Fruit fly (Drosophila melanogaster) whole organism: ENCODE measurements around the gene OtopLa.

Experiments
- CG8478 ChIP-seq: fragments of >200 bp; optimal IDR thresholded peaks from 2 replicates; lab custom pipeline; 2018; ENCODE audit warnings: inconsistent platforms
- Dll ChIP-seq: fragments of >200 bp; optimal IDR thresholded peaks from 2 replicates; lab custom pipeline; 2017
- EcR ChIP-seq, 2 experiments: fragments of >200 bp; optimal IDR thresholded peaks; 2 replicates each; lab custom pipeline; 2017; ENCODE audit warnings: missing biosample characterization in 2 of 2, missing genetic modification characterization in 2 of 2, missing genetic modification reagents in 2 of 2
- pan ChIP-seq: fragments of >200 bp; optimal IDR thresholded peaks from 2 replicates; lab custom pipeline; 2017
- psq ChIP-seq: fragments of >200 bp; optimal IDR thresholded peaks from 2 replicates; lab custom pipeline; 2017
- usp ChIP-seq: fragments of >200 bp; optimal IDR thresholded peaks from 2 replicates; lab custom pipeline; 2017; ENCODE audit warnings: missing biosample characterization, missing genetic modification characterization, mixed read lengths

The OtopLa gene

DNA sequence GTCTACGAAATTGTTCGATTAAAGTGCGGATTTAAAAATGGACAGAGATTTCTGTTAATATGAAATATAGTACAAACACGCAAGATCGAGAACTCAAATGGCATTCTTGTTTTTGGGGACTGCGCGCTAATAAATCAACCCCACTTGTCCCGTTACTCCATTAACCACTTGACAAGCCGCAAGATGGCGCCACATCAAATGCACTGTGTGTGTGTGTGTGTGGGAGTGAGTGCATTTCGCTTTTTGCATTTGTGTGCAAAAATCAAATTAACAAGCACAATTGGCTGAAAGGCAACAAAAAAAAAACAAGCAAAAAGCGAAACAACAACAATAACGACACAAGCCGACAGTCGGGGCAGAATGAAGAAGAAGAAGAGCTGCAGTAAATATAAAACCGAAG is 40.6 kb downstream of the OtopLa start:
- TF ChIP-seq usp (GFP tag; lab: Kevin White, UChicago) (no peak), Dll (lab: Kevin White, UChicago) (no peak), EcR (GFP tag; optimal IDR thresholded peaks at IDR 0.05; lab: Kevin White, UChicago) (no peak), CG8478 (lab: Kevin White, UChicago) (no peak), pan (lab: Kevin White, UChicago) (no peak), psq (lab: Kevin White, UChicago) (no peak)

- no peak for TF ChIP-seq usp (GFP tag; lab: Kevin White, UChicago)
- TF ChIP-seq Dll (lab: Kevin White, UChicago): no peak
- TF ChIP-seq psq (lab: Kevin White, UChicago): no peak
- TF ChIP-seq CG8478 (lab: Kevin White, UChicago): no peak
- TF ChIP-seq pan (lab: Kevin White, UChicago): no peak
- TF ChIP-seq EcR (GFP tag; optimal IDR thresholded peaks at IDR 0.05; lab: Kevin White, UChicago): no peak
Measured at dm6 chrX:5606324-5606723, 42.0 kb downstream of the OtopLa start.

- TF ChIP-seq Dll (lab: Kevin White, UChicago) (no peak), usp (GFP tag; lab: Kevin White, UChicago) (no peak), CG8478 (lab: Kevin White, UChicago) (no peak), EcR (GFP tag; optimal IDR thresholded peaks at IDR 0.05; lab: Kevin White, UChicago) (no peak), pan (lab: Kevin White, UChicago) (no peak), psq (lab: Kevin White, UChicago) (no peak)
Measured at dm6 chrX:5604181-5604580, 44.1 kb downstream of the OtopLa start.

DNA sequence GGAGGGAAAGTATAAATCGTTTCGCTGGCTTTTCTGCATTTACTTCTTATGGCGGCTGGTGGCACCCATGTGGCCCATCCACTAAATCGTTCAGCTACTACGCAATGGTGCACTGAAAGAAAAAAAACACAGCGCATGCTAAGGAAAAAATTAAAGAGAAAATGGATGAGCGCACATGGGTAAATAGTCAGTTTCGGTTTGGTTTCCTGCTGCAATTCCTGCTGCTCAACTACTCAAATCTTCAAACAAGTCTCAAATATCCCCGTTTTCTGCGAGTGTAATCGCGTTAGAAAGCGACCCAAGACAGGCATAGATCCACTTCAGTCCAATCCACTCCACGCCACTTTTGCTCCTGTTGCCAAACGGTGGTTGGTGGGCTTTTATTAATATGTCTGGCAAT is 45.3 kb downstream of the OtopLa start:
- no peak for TF ChIP-seq Dll (lab: Kevin White, UChicago)
- no peak for TF ChIP-seq psq (lab: Kevin White, UChicago)
- TF ChIP-seq EcR (GFP tag; optimal IDR thresholded peaks at IDR 0.05; lab: Kevin White, UChicago): no peak
- TF ChIP-seq usp (GFP tag; lab: Kevin White, UChicago): no peak
- TF ChIP-seq pan (lab: Kevin White, UChicago): no peak
- TF ChIP-seq CG8478 (lab: Kevin White, UChicago): no peak

DNA sequence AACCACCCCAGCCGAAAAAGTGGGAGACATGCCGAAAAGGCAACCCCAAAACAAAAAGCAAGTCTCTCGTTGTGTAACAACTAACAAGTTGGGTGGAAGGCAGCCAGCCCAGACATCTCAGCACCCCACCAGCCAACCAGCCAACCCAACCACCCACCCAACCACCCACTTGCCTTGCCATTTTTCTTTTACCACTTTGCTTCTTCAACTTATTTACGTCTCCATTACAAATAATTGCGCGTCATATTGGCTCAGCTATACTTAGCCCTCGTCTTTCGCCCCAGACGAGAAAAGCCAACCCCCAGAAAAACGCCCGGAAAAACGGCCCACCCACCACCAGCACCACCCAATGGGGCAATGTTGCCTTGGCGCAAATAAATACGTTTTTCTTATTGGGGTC is 46.0 kb downstream of the OtopLa start:
- TF ChIP-seq usp (GFP tag; lab: Kevin White, UChicago): no peak
- no peak for TF ChIP-seq pan (lab: Kevin White, UChicago)
- TF ChIP-seq EcR (GFP tag; optimal IDR thresholded peaks at IDR 0.05; lab: Kevin White, UChicago): no peak
- TF ChIP-seq Dll (lab: Kevin White, UChicago): no peak
- TF ChIP-seq psq (lab: Kevin White, UChicago): no peak
- no peak for TF ChIP-seq CG8478 (lab: Kevin White, UChicago)

DNA sequence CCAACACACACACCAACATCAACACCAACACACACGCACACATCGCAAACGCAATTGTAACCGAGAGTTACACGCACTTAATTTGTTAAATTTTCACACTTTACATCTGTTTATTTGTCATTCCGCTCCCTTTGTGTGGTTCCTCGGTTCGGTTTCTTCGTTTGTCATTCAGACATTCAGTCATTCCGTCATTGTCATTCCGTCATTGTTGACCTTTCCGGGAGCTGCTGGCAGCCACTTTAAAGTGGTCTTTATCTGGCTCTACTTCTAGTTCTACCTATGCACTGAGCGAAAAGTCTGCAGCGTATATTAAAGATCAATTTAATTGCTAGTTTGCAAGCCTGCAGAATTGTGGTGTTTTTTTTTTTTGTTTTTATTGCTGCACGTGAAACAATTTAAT is 51.7 kb downstream of the OtopLa start:
- no peak for TF ChIP-seq usp (GFP tag; lab: Kevin White, UChicago)
- no peak for TF ChIP-seq pan (lab: Kevin White, UChicago)
- TF ChIP-seq EcR (GFP tag; optimal IDR thresholded peaks at IDR 0.05; lab: Kevin White, UChicago): no peak
- TF ChIP-seq CG8478 (lab: Kevin White, UChicago): no peak
- no peak for TF ChIP-seq Dll (lab: Kevin White, UChicago)
- TF ChIP-seq psq (lab: Kevin White, UChicago): no peak

- peak; percentile 9 for TF ChIP-seq Dll (lab: Kevin White, UChicago)
- TF ChIP-seq CG8478 (lab: Kevin White, UChicago): peak; percentile 96
- no peak for TF ChIP-seq psq (lab: Kevin White, UChicago)
Measured at dm6 chrX:5593868-5594267, 54.4 kb downstream of the OtopLa start, which contains the start of gene Vsx1. Gene Vsx1, plus strand, starts transcription at chrX:5594255.

DNA sequence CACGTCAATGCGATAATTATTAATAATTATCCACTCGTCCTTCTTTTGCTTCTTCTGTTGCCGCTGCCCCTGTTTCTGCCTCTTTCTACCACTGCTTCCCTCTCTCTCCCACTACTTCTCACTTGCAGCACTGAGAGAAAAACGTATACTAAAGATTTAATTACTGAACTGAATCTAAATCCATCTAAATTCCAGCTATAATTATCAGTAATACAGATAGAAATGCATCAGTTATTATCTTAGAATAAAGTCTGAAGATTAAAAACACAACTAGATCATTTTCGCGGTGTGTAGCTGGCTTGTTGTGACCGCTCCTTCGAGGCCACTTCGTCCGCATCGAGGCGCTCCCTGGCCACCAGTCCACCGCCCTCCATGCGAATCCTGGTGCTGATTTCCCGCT is 58.3 kb downstream of the OtopLa start:
- no peak for TF ChIP-seq EcR (GFP tag; optimal IDR thresholded peaks at IDR 0.05; lab: Kevin White, UChicago)
- no peak for TF ChIP-seq Dll (lab: Kevin White, UChicago)
- TF ChIP-seq CG8478 (lab: Kevin White, UChicago): no peak
- TF ChIP-seq usp (GFP tag; lab: Kevin White, UChicago): no peak
- TF ChIP-seq psq (lab: Kevin White, UChicago): no peak
- TF ChIP-seq pan (lab: Kevin White, UChicago): no peak

DNA sequence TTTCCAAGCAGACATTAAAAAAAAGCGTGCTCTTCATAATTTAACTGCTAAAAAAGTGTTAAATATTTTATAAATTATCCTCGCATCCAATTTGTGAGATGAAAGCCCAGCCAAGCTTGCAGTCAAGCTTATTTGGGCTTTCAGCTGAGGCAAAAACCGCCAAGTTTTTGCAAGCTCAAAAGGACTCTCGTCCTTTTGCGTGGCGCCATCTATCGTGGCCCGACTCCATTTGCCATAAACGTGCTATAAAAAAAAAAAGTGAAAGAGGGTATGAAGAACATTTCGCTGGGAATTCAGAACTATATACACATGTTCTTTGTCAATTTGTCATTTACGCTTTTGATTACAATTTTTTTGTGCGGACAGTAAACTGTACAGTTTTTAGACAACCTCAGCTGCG is 59.8 kb downstream of the OtopLa start:
- TF ChIP-seq EcR (GFP tag; optimal IDR thresholded peaks at IDR 0.05; lab: Kevin White, UChicago) (no peak), usp (GFP tag; lab: Kevin White, UChicago) (no peak), CG8478 (lab: Kevin White, UChicago) (no peak), Dll (lab: Kevin White, UChicago) (no peak), psq (lab: Kevin White, UChicago) (no peak), pan (lab: Kevin White, UChicago) (no peak)

- TF ChIP-seq EcR (GFP tag; optimal IDR thresholded peaks at IDR 0.05; lab: Kevin White, UChicago) (no peak), Dll (lab: Kevin White, UChicago) (no peak), usp (GFP tag; lab: Kevin White, UChicago) (no peak), psq (lab: Kevin White, UChicago) (no peak), pan (lab: Kevin White, UChicago) (no peak), CG8478 (lab: Kevin White, UChicago) (no peak)
Measured at dm6 chrX:5587023-5587422, 61.3 kb downstream of the OtopLa start.

- TF ChIP-seq psq (lab: Kevin White, UChicago) (no peak), CG8478 (lab: Kevin White, UChicago) (peak; percentile 79)
Measured at dm6 chrX:5579484-5579883, 68.8 kb downstream of the OtopLa start.
